Fruit fly (Drosophila melanogaster) whole organism, adult: ENCODE data around the gene CG14817.

Experiments
- CG11617 ChIP-seq: fragments of 200-800 bp; sonication (Bioruptor generic); optimal IDR thresholded peaks from 2 replicates; lab custom pipeline; 2017; ENCODE audit warnings: mild to moderate bottlenecking, missing biosample characterization, missing genetic modification reagents, missing genetic modification characterization
- CG12768 ChIP-seq: fragments of 200-800 bp; sonication (Bioruptor generic); optimal IDR thresholded peaks from 2 replicates; lab custom pipeline; 2017; ENCODE audit warnings: missing biosample characterization, missing genetic modification characterization, mild to moderate bottlenecking, moderate library complexity, missing genetic modification reagents
- CG14711 ChIP-seq: fragments of 200-800 bp; sonication (Bioruptor generic); optimal IDR thresholded peaks from 2 replicates; lab custom pipeline; 2018; ENCODE audit warnings: missing biosample characterization, mild to moderate bottlenecking, missing genetic modification characterization, moderate library complexity
- CG1620 ChIP-seq: fragments of 200-800 bp; sonication (Bioruptor generic); optimal IDR thresholded peaks from 2 replicates; lab custom pipeline; 2016; ENCODE audit warnings: missing biosample characterization, missing genetic modification characterization
- CG33017 ChIP-seq: fragments of 200-800 bp; sonication (Bioruptor generic); optimal IDR thresholded peaks from 2 replicates; lab custom pipeline; 2018; ENCODE audit warnings: missing biosample characterization, mild to moderate bottlenecking, missing genetic modification characterization, moderate library complexity
- CG5204 ChIP-seq: fragments of 200-800 bp; sonication (Bioruptor generic); optimal IDR thresholded peaks from 2 replicates; lab custom pipeline; 2016; ENCODE audit warnings: missing biosample characterization, missing genetic modification characterization
- CG7045 ChIP-seq: fragments of 200-800 bp; sonication (Bioruptor generic); optimal IDR thresholded peaks from 2 replicates; lab custom pipeline; 2017; ENCODE audit warnings: missing biosample characterization, mild to moderate bottlenecking, missing genetic modification characterization
- CG7101 ChIP-seq: fragments of 200-800 bp; sonication (Bioruptor generic); optimal IDR thresholded peaks from 2 replicates; lab custom pipeline; 2018; ENCODE audit warnings: missing biosample characterization, mild to moderate bottlenecking, missing genetic modification characterization, moderate library complexity
- Clk ChIP-seq: fragments of 200-800 bp; sonication (Bioruptor generic); optimal IDR thresholded peaks from 2 replicates; lab custom pipeline; 2017; ENCODE audit warnings: missing biosample characterization, missing genetic modification characterization
- Crg-1 ChIP-seq: fragments of 200-800 bp; sonication (Bioruptor generic); optimal IDR thresholded peaks from 2 replicates; lab custom pipeline; 2016; ENCODE audit warnings: missing biosample characterization, missing genetic modification characterization
- Hr96 ChIP-seq: fragments of 200-800 bp; sonication (Bioruptor generic); optimal IDR thresholded peaks from 2 replicates; lab custom pipeline; 2016; ENCODE audit warnings: missing biosample characterization, missing genetic modification characterization
- Mnt ChIP-seq: fragments of 200-800 bp; sonication (Bioruptor generic); optimal IDR thresholded peaks from 2 replicates; lab custom pipeline; 2016; ENCODE audit warnings: missing biosample characterization, mild to moderate bottlenecking, missing genetic modification characterization
- bab1 ChIP-seq: fragments of 200-800 bp; sonication (Bioruptor generic); optimal IDR thresholded peaks from 3 replicates; lab custom pipeline; 2019; ENCODE audit warnings: missing biosample characterization, mild to moderate bottlenecking, missing genetic modification characterization, moderate library complexity
- cic ChIP-seq: fragments of 200-800 bp; sonication (Bioruptor generic); optimal IDR thresholded peaks from 2 replicates; lab custom pipeline; 2017; ENCODE audit warnings: missing biosample characterization, mild to moderate bottlenecking, missing genetic modification characterization, moderate library complexity
- cnc ChIP-seq, 2 experiments: fragments of >200 bp; optimal IDR thresholded peaks; 2 replicates each; lab custom pipeline; 2017
- kay ChIP-seq: fragments of 200-800 bp; sonication (Bioruptor generic); peaks from one replicate; lab custom pipeline; 2016; ENCODE audit warnings: missing biosample characterization, missing genetic modification characterization, borderline replicate concordance
- ovo ChIP-seq: fragments of 200-800 bp; sonication (Bioruptor generic); optimal IDR thresholded peaks from 2 replicates; lab custom pipeline; 2016; ENCODE audit warnings: missing biosample characterization, missing genetic modification characterization
- pad ChIP-seq: fragments of 200-800 bp; sonication (Bioruptor generic); optimal IDR thresholded peaks from 3 replicates; lab custom pipeline; 2017; ENCODE audit warnings: missing biosample characterization, missing genetic modification characterization, mild to moderate bottlenecking, moderate library complexity, missing genetic modification reagents
- tj ChIP-seq: fragments of 200-800 bp; sonication (Bioruptor generic); optimal IDR thresholded peaks from 3 replicates; lab custom pipeline; 2017; ENCODE audit warnings: missing biosample characterization, mild to moderate bottlenecking, missing genetic modification characterization, moderate library complexity
- toe ChIP-seq: fragments of 200-800 bp; sonication (Bioruptor generic); optimal IDR thresholded peaks from 2 replicates; lab custom pipeline; 2016; ENCODE audit warnings: missing biosample characterization, missing genetic modification characterization

The CG14817 gene

DNA sequence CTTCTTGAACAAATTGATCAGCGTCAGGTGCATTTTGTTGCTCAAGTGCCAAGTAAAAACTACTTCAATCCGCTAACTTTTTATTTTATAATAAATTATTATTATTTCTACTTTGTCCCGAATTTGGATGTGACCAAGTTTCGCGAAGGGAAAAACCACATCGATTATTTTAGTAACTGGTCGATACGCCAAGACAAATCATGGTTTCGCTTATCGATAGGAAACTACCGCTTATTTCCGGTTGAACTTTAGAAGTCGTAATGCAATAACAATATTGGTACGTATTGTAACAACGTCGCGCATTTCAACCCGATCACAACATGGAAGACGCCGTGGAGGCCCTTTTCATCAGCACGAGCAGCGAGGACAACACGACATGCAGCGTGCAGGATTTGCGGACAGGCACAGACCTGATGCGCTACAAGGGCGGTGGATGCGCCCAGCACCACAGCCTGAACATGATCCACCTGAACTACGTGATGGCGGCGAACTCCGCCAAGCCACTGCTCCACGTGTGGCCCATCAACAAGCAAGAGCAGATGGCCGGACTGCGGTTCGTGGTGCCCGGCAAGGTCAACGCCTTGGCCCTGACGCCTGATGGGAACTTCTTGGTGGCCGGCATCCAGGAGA lies at the start of gene CG14817, which contains the start of gene CG14805:
Gene CG14817, minus strand, starts transcription at position 164 of the 630 bp plus-strand sequence.
Gene CG14805, plus strand, starts transcription at position 211 of the 630 bp plus-strand sequence.
- TF ChIP-seq cic (GFP tag; lab: Kevin White, UChicago) (peak; percentile 31), Clk (GFP tag; lab: Kevin White, UChicago) (no peak), Hr96 (no peak), CG12768 (peak; percentile 58), CG33017 (tag; lab: Kevin White, UChicago) (peak; percentile 65), pad (GFP tag; lab: Kevin White, UChicago) (peak; percentile 70), Mnt (GFP tag; lab: Kevin White, UChicago) (peak; percentile 84), bab1 (GFP tag; lab: Kevin White, UChicago) (peak; percentile 95), CG11617 (GFP tag; lab: Kevin White, UChicago) (peak; percentile 90), ovo (GFP tag; lab: Kevin White, UChicago) (peak; percentile 71), CG7045 (GFP tag; lab: Kevin White, UChicago) (peak; percentile 58), tj (GFP tag; lab: Kevin White, UChicago) (peak; percentile 63), CG5204 (GFP tag; lab: Kevin White, UChicago) (no peak), kay (no peak), CG1620 (GFP tag; lab: Kevin White, UChicago) (peak; percentile 68), CG14711 (peak; percentile 79), cnc (optimal IDR thresholded peaks at IDR 0.05; lab: Kevin White, UChicago) (no peak), toe (no peak), CG7101 (peak; percentile 92), Crg-1 (GFP tag; lab: Kevin White, UChicago) (peak; percentile 76)

DNA sequence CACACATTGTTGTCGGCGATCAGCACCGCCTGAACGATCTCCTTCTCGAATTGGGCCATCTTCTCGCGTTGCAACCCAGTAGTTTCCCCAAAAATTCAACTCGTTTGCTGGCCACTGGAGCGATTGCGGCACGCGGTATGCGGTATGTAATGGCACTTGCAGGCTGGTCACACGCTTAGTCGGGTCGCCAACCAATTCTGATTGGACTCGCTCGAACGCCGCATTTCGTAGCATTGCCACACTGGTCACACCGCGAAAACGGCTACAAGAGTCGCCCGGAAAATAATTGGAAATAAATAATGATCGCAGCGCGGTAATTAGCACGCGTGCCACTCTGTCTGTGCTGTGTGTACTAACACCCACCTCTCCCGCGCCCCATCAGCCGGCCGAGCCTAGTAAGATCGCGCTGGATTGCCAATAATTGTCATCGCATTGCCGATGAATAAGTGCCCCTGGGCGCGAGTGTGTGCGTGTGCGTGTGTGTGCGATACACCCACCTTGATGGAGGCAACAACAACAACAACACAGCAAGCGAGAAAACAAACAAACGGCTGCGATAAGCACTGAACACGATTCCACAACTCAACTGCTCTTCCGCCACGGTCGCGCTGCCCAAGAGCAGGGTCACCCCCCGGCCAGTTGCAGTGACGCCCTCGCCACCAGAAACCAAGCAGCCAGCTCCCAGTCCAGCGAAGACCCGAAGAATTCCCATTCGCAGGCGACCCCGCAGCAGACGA lies 45.9 kb upstream of the CG14817 start, which contains the start of the genes eIF2Bepsilon and Ocrl:
Gene eIF2Bepsilon, minus strand, starts transcription at position 110 of the 737 bp plus-strand sequence.
Gene Ocrl, plus strand, starts transcription at position 217 of the 737 bp plus-strand sequence.
- TF ChIP-seq bab1 (GFP tag; lab: Kevin White, UChicago), result peak; percentile 38
- TF ChIP-seq cic (GFP tag; lab: Kevin White, UChicago), result peak; percentile 38
- peak; percentile 15 for TF ChIP-seq CG7101
- TF ChIP-seq Mnt (GFP tag; lab: Kevin White, UChicago), result peak; percentile 66
- peak; percentile 58 for TF ChIP-seq CG14711
- no peak for TF ChIP-seq Clk (GFP tag; lab: Kevin White, UChicago)
- peak; percentile 13 for TF ChIP-seq pad (GFP tag; lab: Kevin White, UChicago)
- TF ChIP-seq Crg-1 (GFP tag; lab: Kevin White, UChicago), result no peak
- TF ChIP-seq CG1620 (GFP tag; lab: Kevin White, UChicago), result peak; percentile 25

- peak; percentile 28 for TF ChIP-seq Mnt (GFP tag; lab: Kevin White, UChicago)
- TF ChIP-seq bab1 (GFP tag; lab: Kevin White, UChicago), result no peak
- TF ChIP-seq pad (GFP tag; lab: Kevin White, UChicago), result peak; percentile 23
- peak; percentile 20 for TF ChIP-seq cic (GFP tag; lab: Kevin White, UChicago)
- TF ChIP-seq CG7045 (GFP tag; lab: Kevin White, UChicago), result no peak
Observed at dm6 chrX:1909533-1909932, 32.5 kb upstream of the CG14817 start.

dm6 chrX:1908757-1909156 lies 31.7 kb upstream of the CG14817 start, which contains the start of the genes Edem1 and Rbcn-3B:
Gene Edem1, minus strand, starts transcription at chrX:1908827.
Gene Rbcn-3B, plus strand, starts transcription at chrX:1908920.
- TF ChIP-seq bab1 (GFP tag; lab: Kevin White, UChicago) (peak; percentile 48), Clk (GFP tag; lab: Kevin White, UChicago) (no peak), cnc (optimal IDR thresholded peaks at IDR 0.05; lab: Kevin White, UChicago) (no peak), Hr96 (no peak), Crg-1 (GFP tag; lab: Kevin White, UChicago) (no peak), toe (no peak), Mnt (GFP tag; lab: Kevin White, UChicago) (peak; percentile 70), tj (GFP tag; lab: Kevin White, UChicago) (no peak), CG12768 (peak; percentile 7), ovo (GFP tag; lab: Kevin White, UChicago) (no peak), pad (GFP tag; lab: Kevin White, UChicago) (no peak), kay (no peak), cic (GFP tag; lab: Kevin White, UChicago) (no peak), CG11617 (GFP tag; lab: Kevin White, UChicago) (no peak), CG14711 (peak; percentile 97), CG7101 (no peak), CG5204 (GFP tag; lab: Kevin White, UChicago) (no peak), CG33017 (tag; lab: Kevin White, UChicago) (no peak), CG1620 (GFP tag; lab: Kevin White, UChicago) (no peak), CG7045 (GFP tag; lab: Kevin White, UChicago) (no peak)

DNA sequence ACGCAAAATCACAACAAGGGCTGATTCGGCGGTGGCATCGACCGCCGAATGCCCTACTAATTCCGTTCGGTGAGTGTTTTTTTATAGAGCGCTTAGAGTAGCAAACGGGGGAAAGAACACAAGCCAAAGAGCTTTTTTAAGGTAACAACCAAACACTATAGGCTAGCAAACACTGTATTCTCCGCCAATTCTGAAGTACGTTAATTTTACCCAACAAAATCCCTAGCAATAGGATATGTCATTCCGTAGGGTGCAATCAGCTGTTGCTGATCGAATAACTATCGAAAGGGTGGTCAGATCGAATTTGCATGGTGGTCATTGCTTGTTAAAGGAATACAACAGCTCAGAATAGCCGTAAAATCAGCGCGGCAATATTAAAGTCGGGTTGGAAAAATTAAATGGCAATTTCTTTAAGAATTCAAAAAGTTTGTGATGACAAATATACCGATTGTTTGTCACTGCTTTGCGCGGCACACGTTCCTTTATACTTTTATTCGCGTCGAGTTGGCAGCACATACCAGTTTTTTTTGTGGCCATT lies 30.7 kb upstream of the CG14817 start, which contains the start of gene mip130:
Gene mip130, plus strand, starts transcription at position 513 of the 538 bp plus-strand sequence.
- TF ChIP-seq kay (no peak), CG33017 (tag; lab: Kevin White, UChicago) (peak; percentile 42), toe (peak; percentile 51), Crg-1 (GFP tag; lab: Kevin White, UChicago) (peak; percentile 55), cic (GFP tag; lab: Kevin White, UChicago) (no peak), Hr96 (peak; percentile 78), CG7101 (peak; percentile 83), pad (GFP tag; lab: Kevin White, UChicago) (peak; percentile 46), CG14711 (peak; percentile 70), ovo (GFP tag; lab: Kevin White, UChicago) (peak; percentile 46), Clk (GFP tag; lab: Kevin White, UChicago) (no peak), CG12768 (peak; percentile 75), CG5204 (GFP tag; lab: Kevin White, UChicago) (peak; percentile 25), cnc (optimal IDR thresholded peaks at IDR 0.05; lab: Kevin White, UChicago) (no peak), CG7045 (GFP tag; lab: Kevin White, UChicago) (peak; percentile 17), CG11617 (GFP tag; lab: Kevin White, UChicago) (peak; percentile 81), Mnt (GFP tag; lab: Kevin White, UChicago) (peak; percentile 67), bab1 (GFP tag; lab: Kevin White, UChicago) (peak; percentile 79), CG1620 (GFP tag; lab: Kevin White, UChicago) (peak; percentile 50), tj (GFP tag; lab: Kevin White, UChicago) (peak; percentile 57)
